Worm (Caenorhabditis elegans) whole organism, L1 larva: Measurements from ENCODE around the gene sdz-10.

ENCODE experiments used
- ama-1 ChIP-seq: fragments of 150-350 bp; optimal IDR thresholded peaks from 2 replicates; lab custom pipeline; 2014
- nhr-11 ChIP-seq: fragments of 150-350 bp; optimal IDR thresholded peaks from 2 replicates; lab custom pipeline; 2014; ENCODE audit warnings: missing biosample characterization, missing genetic modification characterization
- nhr-237 ChIP-seq: fragments of 150-350 bp; optimal IDR thresholded peaks from 2 replicates; lab custom pipeline; 2014; ENCODE audit warnings: missing biosample characterization, missing genetic modification characterization
- pag-3 ChIP-seq: sonication (generic microtip); optimal IDR thresholded peaks from 2 replicates; lab custom pipeline; 2017; ENCODE audit warnings: missing genetic modification characterization, mild to moderate bottlenecking, missing compliant biosample characterization, antibody characterized with exemption, borderline replicate concordance; ENCODE audit not compliant: insufficient read depth
- snpc-4 ChIP-seq: fragments of 150-350 bp; optimal IDR thresholded peaks from 2 replicates; lab custom pipeline; 2014; ENCODE audit warnings: missing biosample characterization, missing genetic modification characterization
- unc-62 ChIP-seq: fragments of 150-350 bp; optimal IDR thresholded peaks from 2 replicates; lab custom pipeline; 2014; ENCODE audit warnings: missing biosample characterization, missing genetic modification reagents, missing genetic modification characterization
- unc-86 ChIP-seq: sonication (generic microtip); optimal IDR thresholded peaks from 2 replicates; lab custom pipeline; 2016; ENCODE audit warnings: missing genetic modification characterization, missing compliant biosample characterization
- ztf-11 ChIP-seq, 2 experiments: sonication (generic microtip); optimal IDR thresholded peaks; 2 replicates each; lab custom pipeline; 2016 to 2017; ENCODE audit warnings: missing genetic modification characterization in 2 of 2, missing biosample characterization in 1 of 2, missing compliant biosample characterization in 1 of 2

DNA sequence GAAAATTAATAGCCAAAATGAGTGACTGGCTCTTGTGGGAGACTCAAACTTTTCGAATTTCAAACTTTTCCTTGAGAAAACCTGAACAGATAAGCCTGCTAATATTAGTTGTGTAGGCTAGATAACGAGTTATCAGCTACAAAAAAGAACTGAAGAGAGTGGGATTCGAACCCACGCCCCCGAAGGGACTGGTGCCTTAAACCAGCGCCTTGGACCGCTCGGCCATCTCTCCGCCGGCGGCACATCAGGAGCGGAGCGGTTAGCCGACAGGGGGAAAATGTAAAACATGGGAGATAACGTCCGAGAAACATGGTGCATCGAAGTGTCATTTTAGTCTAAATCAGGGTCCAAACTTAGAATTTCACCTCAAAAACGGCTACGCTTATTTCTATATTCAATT is 36.4 kb downstream of the sdz-10 start:
- no peak for TF ChIP-seq pag-3 (tag; lab: Kevin White, UChicago)
- no peak for TF ChIP-seq snpc-4 (tag; lab: Kevin White, UChicago)
- no peak for TF ChIP-seq unc-86
- TF ChIP-seq nhr-237 (tag; lab: Kevin White, UChicago): no peak
- TF ChIP-seq unc-62: no peak
- TF ChIP-seq ama-1 (lab: Kevin White, UChicago): no peak
- TF ChIP-seq nhr-11: no peak
- TF ChIP-seq ztf-11 (tag; optimal IDR thresholded peaks at IDR 0.05; lab: Kevin White, UChicago): no peak
